Fruit fly (Drosophila melanogaster) whole organism, embryonic: Measurements from ENCODE around the gene CG10343.

Experiments used
- CG1647 ChIP-seq: fragments of 200-800 bp; sonication (Bioruptor generic); optimal IDR thresholded peaks from 3 replicates; lab custom pipeline; 2016; ENCODE audit warnings: missing biosample characterization, missing genetic modification characterization
- CG4854 ChIP-seq: fragments of 200-800 bp; sonication (Bioruptor generic); optimal IDR thresholded peaks from 2 replicates; lab custom pipeline; 2016; ENCODE audit warnings: missing biosample characterization, missing genetic modification characterization, inconsistent platforms
- HLHmδ ChIP-seq: fragments of 200-800 bp; sonication (Bioruptor generic); optimal IDR thresholded peaks from 2 replicates; lab custom pipeline; 2018; ENCODE audit warnings: missing biosample characterization, mild to moderate bottlenecking, missing genetic modification characterization, moderate library complexity
- Scr ChIP-seq: fragments of 200-800 bp; sonication (Bioruptor generic); IDR thresholded peaks from 2 replicates; pipeline ENCODE4 v1.3.6; 2022; ENCODE audit warnings: missing biosample characterization, missing genetic modification characterization; ENCODE audit not compliant: partially characterized antibody
- ken ChIP-seq: fragments of 200-800 bp; sonication (Bioruptor generic); IDR thresholded peaks from 3 replicates; pipeline ENCODE4 v1.3.6; 2022; ENCODE audit warnings: missing biosample characterization, missing genetic modification characterization
- psq ChIP-seq: fragments of 200-800 bp; sonication (Bioruptor generic); optimal IDR thresholded peaks from 2 replicates; lab custom pipeline; 2017; ENCODE audit warnings: missing biosample characterization, missing genetic modification characterization
- sima ChIP-seq: fragments of 200-800 bp; sonication (Bioruptor generic); optimal IDR thresholded peaks from 2 replicates; lab custom pipeline; 2016; ENCODE audit warnings: missing biosample characterization, missing genetic modification characterization

DNA sequence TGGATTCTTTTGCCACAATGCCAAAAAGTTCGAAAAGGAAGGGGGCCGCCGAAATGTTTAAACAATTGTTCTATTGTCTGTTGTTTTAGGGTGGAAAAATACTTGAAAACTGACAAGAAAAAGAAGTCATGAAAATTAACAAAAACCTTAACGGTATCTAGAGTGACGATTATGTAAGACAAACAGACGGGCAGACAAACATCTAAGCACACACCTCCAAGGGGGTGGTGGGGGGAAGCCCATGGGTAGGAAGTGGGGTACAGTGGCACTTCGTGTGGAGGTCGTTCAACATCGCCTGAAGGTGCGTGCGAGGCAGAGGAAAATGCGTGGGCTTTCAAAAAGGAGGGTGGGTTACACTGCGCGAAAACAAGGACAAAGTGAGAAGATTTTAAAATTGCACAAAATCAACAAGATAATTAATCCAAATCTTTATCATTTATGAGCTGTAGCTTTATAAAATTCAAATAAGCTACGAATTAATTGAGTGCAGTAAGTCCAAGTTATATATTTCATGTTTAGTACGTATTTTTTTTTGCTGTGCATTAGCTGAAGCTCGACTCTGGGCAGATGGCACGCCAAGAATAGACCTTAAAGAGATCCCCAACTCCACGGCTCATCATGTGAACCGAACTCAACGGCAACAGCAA, 14.2 kb downstream of the CG10343 start:
- TF ChIP-seq HLHmδ (GFP tag; lab: Kevin White, UChicago) (no peak), ken (no peak), Scr (GFP tag; lab: Robert Waterston, UW) (no peak), psq (no peak), sima (GFP tag; lab: Kevin White, UChicago) (no peak), CG1647 (GFP tag; lab: Kevin White, UChicago) (no peak), CG4854 (GFP tag; lab: Kevin White, UChicago) (no peak)
